Worm (Caenorhabditis elegans): Measurements from ENCODE around the gene F29G9.1.
"Not testable (repeated sequence)": the region's sequence is repeated elsewhere in the genome, so short reads cannot be mapped to it uniquely, and the experiment has no call there.

The F29G9.1 gene

DNA sequence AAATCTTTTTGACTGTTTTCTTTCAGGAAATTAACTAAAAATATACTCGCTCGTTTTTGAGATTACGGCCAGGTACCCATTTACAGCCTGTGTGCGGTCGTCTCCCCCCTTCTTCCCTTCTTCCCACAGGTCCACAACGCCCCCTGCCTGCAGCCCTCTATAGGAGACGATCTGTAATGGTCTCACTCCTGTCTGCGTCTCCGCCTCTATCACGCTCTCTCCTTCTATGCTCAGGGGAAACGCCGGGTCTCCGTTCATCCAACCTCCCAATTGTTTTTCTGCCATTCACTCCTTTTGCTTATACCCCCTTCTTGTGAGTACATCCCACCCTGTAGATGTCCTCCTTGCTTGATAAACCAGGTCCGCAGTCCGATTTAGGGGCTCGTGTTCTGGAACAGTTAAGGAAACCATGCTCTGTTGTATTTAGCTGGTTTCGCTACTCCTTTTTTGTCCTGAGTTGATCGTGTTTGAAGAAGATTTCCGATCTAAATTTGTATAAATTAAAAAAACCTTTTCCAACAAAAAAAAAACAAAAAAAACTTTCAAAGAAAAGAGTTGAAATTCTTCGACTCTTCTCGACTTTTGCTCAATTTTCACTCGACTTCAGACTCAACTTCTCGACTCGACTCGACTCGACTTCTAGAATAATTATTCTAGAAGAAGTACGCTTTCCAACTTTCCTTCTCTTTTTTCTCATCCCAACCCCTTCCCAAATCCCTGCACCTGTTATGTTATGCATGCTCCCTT lies at the start of gene F29G9.1:
Gene F29G9.1 (plus strand): TSS at position 697 of the 747 bp plus-strand sequence.
- not testable (repeated sequence) for TF ChIP-seq ref-1 (GFP tag; conservative IDR thresholded peaks at IDR 0.05); tab-1 (GFP tag; IDR thresholded peaks at IDR 0.05); med-1 (GFP tag; optimal IDR thresholded peaks at IDR 0.05; ENCODE audit: insufficient read depth)

DNA sequence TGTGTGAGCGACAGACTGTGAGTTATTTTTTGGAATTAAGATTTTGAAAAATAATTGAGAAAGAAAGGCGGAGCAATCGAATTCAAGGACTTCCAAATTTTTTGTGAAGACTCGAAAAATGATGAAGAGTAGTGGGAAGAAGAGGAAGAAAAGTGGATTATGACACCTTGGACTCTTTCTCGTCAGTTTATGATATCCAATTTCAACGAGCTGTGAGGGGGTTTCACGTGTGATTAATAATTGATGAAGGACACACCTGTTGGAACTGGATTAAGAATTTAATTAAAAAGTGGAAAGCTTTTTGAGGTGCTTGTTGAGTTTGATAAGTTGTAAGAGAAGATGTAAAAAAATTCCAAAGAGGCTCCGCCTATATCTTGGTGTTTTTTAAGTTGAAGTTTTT lies 48.5 kb upstream of the F29G9.1 start, which contains the start of gene fut-8:
Gene fut-8 (minus strand): TSS at position 101 of the 400 bp plus-strand sequence.
- TF ChIP-seq ztf-29 (GFP tag; IDR thresholded peaks at IDR 0.05) (no peak), T22C8.4 (GFP tag; IDR thresholded peaks at IDR 0.05) (no peak), ref-1 (GFP tag; conservative IDR thresholded peaks at IDR 0.05) (no peak), ztf-23 (GFP tag; IDR thresholded peaks at IDR 0.05) (no peak), flt-1 (GFP tag; IDR thresholded peaks at IDR 0.05) (no peak), cog-1 (tag; optimal IDR thresholded peaks at IDR 0.05) (no peak), klf-2 (GFP tag; conservative IDR thresholded peaks at IDR 0.05) (no peak), tab-1 (GFP tag; IDR thresholded peaks at IDR 0.05) (no peak), med-1 (GFP tag; optimal IDR thresholded peaks at IDR 0.05; ENCODE audit: insufficient read depth) (no peak)

DNA sequence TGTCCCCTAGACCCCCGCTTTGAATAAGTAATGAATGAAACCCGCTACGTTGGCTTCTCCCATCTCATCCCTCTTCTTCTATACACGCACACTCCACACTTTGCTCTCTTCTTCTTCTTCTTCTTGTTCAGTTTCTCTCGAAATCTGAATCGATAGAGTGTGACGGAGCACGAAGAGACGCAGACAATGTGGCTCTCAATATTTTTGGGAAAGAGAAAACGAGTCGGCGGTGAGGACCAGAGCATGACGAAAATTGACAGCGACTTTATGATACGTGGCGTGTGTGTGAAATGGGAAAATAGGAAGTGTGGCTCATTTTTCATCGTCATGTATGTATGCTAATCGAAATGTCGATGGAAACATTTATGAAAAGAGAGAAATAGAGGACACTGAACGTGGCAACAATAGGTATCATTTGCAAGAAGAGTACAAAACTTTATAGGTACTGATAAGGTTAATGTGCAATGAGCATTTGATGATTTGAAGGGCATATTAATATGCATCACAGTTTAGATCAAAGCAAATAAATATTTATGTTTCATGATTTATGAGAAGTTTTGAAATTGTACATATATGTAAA lies 47.3 kb upstream of the F29G9.1 start:
- no peak for TF ChIP-seq klf-2 (GFP tag; conservative IDR thresholded peaks at IDR 0.05)
- peak; percentile 60 for TF ChIP-seq cog-1 (tag; optimal IDR thresholded peaks at IDR 0.05)
- no peak for TF ChIP-seq flt-1 (GFP tag; IDR thresholded peaks at IDR 0.05)

DNA sequence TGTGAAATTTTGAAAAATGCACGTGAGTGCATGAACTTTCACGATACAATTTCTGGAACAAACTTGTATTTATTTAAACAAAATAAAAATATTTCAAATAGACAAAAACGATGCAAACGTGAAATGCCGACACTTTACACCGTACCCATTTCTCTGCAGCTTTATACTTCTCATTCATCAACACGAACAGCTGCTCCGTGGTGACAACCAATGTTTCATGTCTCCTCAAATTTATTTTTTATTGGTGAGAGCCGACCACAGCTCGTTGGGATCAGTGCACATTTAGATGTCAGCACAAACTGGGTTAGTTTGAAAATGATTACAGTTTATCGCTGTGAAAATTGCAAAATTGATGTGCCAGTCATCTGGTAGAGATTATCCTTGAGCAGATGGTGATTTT lies 43.3 kb upstream of the F29G9.1 start:
- TF ChIP-seq flt-1 (GFP tag; IDR thresholded peaks at IDR 0.05) = no peak
- no peak for TF ChIP-seq tab-1 (GFP tag; IDR thresholded peaks at IDR 0.05)

DNA sequence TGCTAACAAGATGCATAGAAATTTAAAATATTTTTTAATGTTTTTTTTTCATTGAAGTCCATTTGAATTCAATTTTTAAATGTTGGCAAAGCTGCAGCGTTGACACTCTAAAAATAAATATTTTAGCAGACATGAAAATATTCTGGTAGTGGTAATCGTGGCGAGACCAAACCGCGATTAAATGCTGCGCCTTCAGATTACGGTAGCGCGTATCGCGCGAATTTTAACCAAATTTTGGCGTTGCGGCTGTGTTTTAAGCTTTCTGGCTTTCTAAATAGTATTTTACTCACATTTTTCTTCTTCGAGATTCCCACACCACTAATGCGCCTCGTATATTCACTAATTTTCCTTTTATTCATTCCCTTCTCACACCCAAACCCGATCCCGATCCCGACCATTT lies 42.8 kb upstream of the F29G9.1 start, which contains the start of gene cpg-4:
Gene cpg-4 (plus strand): TSS at position 303 of the 400 bp plus-strand sequence.
- TF ChIP-seq ztf-23 (GFP tag; IDR thresholded peaks at IDR 0.05) = no peak
- TF ChIP-seq klf-2 (GFP tag; conservative IDR thresholded peaks at IDR 0.05) = no peak
- TF ChIP-seq med-1 (GFP tag; optimal IDR thresholded peaks at IDR 0.05; ENCODE audit: insufficient read depth) = no peak
- no peak for TF ChIP-seq cog-1 (tag; optimal IDR thresholded peaks at IDR 0.05)
- no peak for TF ChIP-seq ref-1 (GFP tag; conservative IDR thresholded peaks at IDR 0.05)
- TF ChIP-seq T22C8.4 (GFP tag; IDR thresholded peaks at IDR 0.05) = no peak
- TF ChIP-seq flt-1 (GFP tag; IDR thresholded peaks at IDR 0.05) = no peak
- TF ChIP-seq tab-1 (GFP tag; IDR thresholded peaks at IDR 0.05) = no peak
- TF ChIP-seq ztf-29 (GFP tag; IDR thresholded peaks at IDR 0.05) = no peak

DNA sequence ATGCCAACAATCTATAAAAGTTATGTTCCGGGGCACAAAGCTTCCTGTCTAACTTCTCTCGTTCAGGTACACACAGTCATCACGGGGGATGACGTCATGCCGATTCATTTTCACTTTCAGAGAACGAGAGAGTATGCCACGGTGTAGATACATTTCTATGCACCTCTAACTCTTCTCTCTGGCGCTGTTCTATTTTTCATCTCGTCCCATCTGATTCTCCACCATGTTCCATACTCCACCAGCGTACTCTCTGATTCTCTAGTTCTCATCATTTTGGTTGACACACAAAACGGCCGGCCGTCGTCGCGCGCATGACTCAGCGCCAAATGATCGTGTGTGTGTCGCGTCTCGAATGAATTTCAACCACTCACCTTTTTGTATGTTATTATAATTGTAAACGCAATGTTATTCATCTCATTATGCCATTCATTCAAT lies 38.5 kb upstream of the F29G9.1 start:
- TF ChIP-seq cog-1 (tag; optimal IDR thresholded peaks at IDR 0.05) (peak; percentile 88), tab-1 (GFP tag; IDR thresholded peaks at IDR 0.05) (no peak)

DNA sequence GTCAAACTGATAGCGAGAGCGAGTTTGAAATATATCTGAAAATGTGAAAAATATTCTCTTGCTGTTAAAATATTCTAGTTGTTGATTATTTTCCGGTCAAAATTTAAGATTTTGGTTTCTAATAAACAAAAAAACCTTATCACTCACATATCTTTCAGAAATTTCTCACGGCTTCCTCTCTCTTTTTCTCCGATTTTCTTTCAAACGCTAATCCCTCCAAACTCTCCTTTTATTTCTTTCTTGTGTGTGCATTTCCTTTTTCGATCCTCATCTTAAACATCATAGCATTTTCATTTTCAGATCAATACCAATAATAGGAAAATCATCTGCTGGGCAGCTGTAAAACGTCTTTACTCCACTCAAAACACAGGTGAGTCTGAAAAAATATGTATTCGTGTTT lies 35.6 kb upstream of the F29G9.1 start, which contains the start of gene fos-1:
Gene fos-1 (plus strand): TSS at position 301 of the 400 bp plus-strand sequence.
- TF ChIP-seq klf-2 (GFP tag; conservative IDR thresholded peaks at IDR 0.05) (no peak), ztf-29 (GFP tag; IDR thresholded peaks at IDR 0.05) (no peak), med-1 (GFP tag; optimal IDR thresholded peaks at IDR 0.05; ENCODE audit: insufficient read depth) (no peak), flt-1 (GFP tag; IDR thresholded peaks at IDR 0.05) (no peak), tab-1 (GFP tag; IDR thresholded peaks at IDR 0.05) (no peak), ztf-23 (GFP tag; IDR thresholded peaks at IDR 0.05) (no peak), T22C8.4 (GFP tag; IDR thresholded peaks at IDR 0.05) (no peak), ref-1 (GFP tag; conservative IDR thresholded peaks at IDR 0.05) (no peak), cog-1 (tag; optimal IDR thresholded peaks at IDR 0.05) (no peak)

DNA sequence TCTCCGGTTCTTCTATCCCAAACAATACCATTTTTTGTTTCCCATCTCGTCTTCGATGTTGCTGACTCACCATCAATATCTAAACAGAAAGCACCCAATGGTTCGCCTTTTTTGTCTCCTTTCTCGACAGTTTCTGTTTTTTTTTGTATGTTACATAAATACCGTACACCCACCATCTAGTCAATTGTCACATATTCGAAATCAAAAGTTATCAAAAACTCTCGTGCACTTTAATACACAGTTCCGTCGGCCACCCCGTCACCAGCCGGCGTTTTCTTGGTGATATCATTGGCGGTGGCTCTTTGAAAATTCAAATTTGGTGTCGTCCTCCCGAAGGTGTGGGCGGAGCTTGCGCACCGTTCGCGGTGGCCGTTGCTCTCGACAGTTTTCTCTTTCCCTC lies 31.0 kb upstream of the F29G9.1 start:
- TF ChIP-seq klf-2 (GFP tag; conservative IDR thresholded peaks at IDR 0.05) = no peak
- TF ChIP-seq cog-1 (tag; optimal IDR thresholded peaks at IDR 0.05) = no peak
- TF ChIP-seq ref-1 (GFP tag; conservative IDR thresholded peaks at IDR 0.05) = no peak
- no peak for TF ChIP-seq ztf-23 (GFP tag; IDR thresholded peaks at IDR 0.05)
- TF ChIP-seq ztf-29 (GFP tag; IDR thresholded peaks at IDR 0.05) = no peak
- no peak for TF ChIP-seq med-1 (GFP tag; optimal IDR thresholded peaks at IDR 0.05; ENCODE audit: insufficient read depth)
- no peak for TF ChIP-seq tab-1 (GFP tag; IDR thresholded peaks at IDR 0.05)
- no peak for TF ChIP-seq T22C8.4 (GFP tag; IDR thresholded peaks at IDR 0.05)
- no peak for TF ChIP-seq flt-1 (GFP tag; IDR thresholded peaks at IDR 0.05)

DNA sequence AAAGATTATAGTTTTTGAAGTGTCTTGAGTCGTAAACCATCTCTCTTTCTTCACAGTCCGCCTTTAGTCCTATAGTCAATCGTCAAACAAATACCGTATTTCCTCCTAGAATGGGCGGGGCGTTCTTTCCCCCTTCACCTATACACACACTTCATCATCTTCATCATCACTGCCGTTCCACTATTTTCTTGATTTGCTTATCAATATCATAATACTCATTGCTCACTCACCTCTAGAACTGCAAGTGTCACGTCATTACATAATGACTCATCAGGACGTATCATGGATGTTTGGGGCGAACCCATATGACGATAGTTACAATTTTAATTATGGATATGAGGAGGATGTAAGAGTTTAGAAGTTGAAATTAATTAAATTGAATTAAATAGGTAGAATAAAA lies 28.3 kb upstream of the F29G9.1 start:
- TF ChIP-seq ztf-29 (GFP tag; IDR thresholded peaks at IDR 0.05) (no peak), med-1 (GFP tag; optimal IDR thresholded peaks at IDR 0.05; ENCODE audit: insufficient read depth) (no peak), klf-2 (GFP tag; conservative IDR thresholded peaks at IDR 0.05) (no peak), flt-1 (GFP tag; IDR thresholded peaks at IDR 0.05) (no peak), T22C8.4 (GFP tag; IDR thresholded peaks at IDR 0.05) (no peak), tab-1 (GFP tag; IDR thresholded peaks at IDR 0.05) (no peak), ztf-23 (GFP tag; IDR thresholded peaks at IDR 0.05) (no peak), ref-1 (GFP tag; conservative IDR thresholded peaks at IDR 0.05) (no peak), cog-1 (tag; optimal IDR thresholded peaks at IDR 0.05) (no peak)

DNA sequence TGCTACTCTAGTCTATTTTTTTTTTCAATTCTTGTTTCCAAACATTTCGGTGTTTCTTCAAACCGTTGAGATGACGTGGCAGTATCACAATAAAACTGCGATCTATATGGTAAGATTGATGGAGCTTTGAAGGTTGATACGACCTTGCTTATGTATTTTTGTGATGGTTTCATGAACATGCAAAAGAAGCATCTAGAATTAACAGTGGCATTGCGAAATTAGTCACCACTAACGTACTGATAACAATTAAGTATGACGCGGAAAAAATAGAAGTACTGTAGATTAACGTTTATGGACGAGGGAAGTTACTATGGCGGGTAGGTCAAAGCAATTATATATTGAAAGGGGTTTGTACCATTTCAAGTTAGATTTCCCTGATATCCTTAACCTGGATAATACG lies 26.5 kb upstream of the F29G9.1 start:
- TF ChIP-seq ztf-23 (GFP tag; IDR thresholded peaks at IDR 0.05) (no peak), flt-1 (GFP tag; IDR thresholded peaks at IDR 0.05) (no peak), T22C8.4 (GFP tag; IDR thresholded peaks at IDR 0.05) (no peak), med-1 (GFP tag; optimal IDR thresholded peaks at IDR 0.05; ENCODE audit: insufficient read depth) (no peak)
